Fruit fly (Drosophila melanogaster) whole organism, embryonic: ENCODE results near the gene CG34034.
A peak's percentile ranks its signal among the peaks of the same experiment; 100 is the strongest.

ENCODE experiments used
- Blimp-1 ChIP-seq: fragments of 200-800 bp; sonication (Bioruptor generic); optimal IDR thresholded peaks from 3 replicates; lab custom pipeline; 2018; ENCODE audit warnings: missing biosample characterization, missing genetic modification characterization, mild to moderate bottlenecking, moderate library complexity, missing genetic modification reagents
- CG1024 ChIP-seq: fragments of 200-800 bp; sonication (Bioruptor generic); IDR thresholded peaks from 2 replicates; pipeline ENCODE4 v1.3.6; 2022; ENCODE audit warnings: missing biosample characterization, missing genetic modification characterization
- CG10321 ChIP-seq: fragments of 200-800 bp; sonication (Bioruptor generic); IDR thresholded peaks from 2 replicates; pipeline ENCODE4 v1.3.6; 2022; ENCODE audit warnings: missing biosample characterization, missing genetic modification characterization
- CG14667 ChIP-seq: fragments of 200-800 bp; sonication (Bioruptor generic); IDR thresholded peaks from 2 replicates; pipeline ENCODE4 v1.3.6; 2022; ENCODE audit warnings: missing biosample characterization, missing genetic modification characterization
- CG1602 ChIP-seq: fragments of 200-800 bp; sonication (Bioruptor generic); optimal IDR thresholded peaks from 3 replicates; lab custom pipeline; 2016; ENCODE audit warnings: missing biosample characterization, missing genetic modification characterization
- CG2889 ChIP-seq: fragments of 200-800 bp; sonication (Bioruptor generic); IDR thresholded peaks from 3 replicates; pipeline ENCODE4 v1.3.6; 2022; ENCODE audit warnings: missing biosample characterization, missing genetic modification characterization
- CG31388 ChIP-seq: fragments of 200-800 bp; sonication (Bioruptor generic); optimal IDR thresholded peaks from 2 replicates; lab custom pipeline; 2016; ENCODE audit warnings: missing biosample characterization, missing genetic modification characterization
- CG34224 ChIP-seq: fragments of 200-800 bp; sonication (Bioruptor generic); IDR thresholded peaks from 3 replicates; pipeline ENCODE4 v1.3.6; 2022; ENCODE audit warnings: missing biosample characterization, missing genetic modification characterization; ENCODE audit not compliant: partially characterized antibody
- CG34376 ChIP-seq: fragments of 200-800 bp; sonication (Bioruptor generic); optimal IDR thresholded peaks from 2 replicates; lab custom pipeline; 2018; ENCODE audit warnings: missing biosample characterization, mild to moderate bottlenecking, missing genetic modification characterization
- CG4282 ChIP-seq: fragments of 200-800 bp; sonication (Bioruptor generic); optimal IDR thresholded peaks from 2 replicates; lab custom pipeline; 2016; ENCODE audit warnings: missing biosample characterization, missing genetic modification characterization
- CG5180 ChIP-seq: fragments of 200-800 bp; sonication (Bioruptor generic); optimal IDR thresholded peaks from 3 replicates; lab custom pipeline; 2017; ENCODE audit warnings: missing biosample characterization, missing genetic modification characterization, mild to moderate bottlenecking, moderate library complexity, missing genetic modification reagents
- CG6272 ChIP-seq: fragments of 200-800 bp; sonication (Bioruptor generic); IDR thresholded peaks from 2 replicates; pipeline ENCODE4 v1.3.6; 2022; ENCODE audit warnings: missing biosample characterization, missing genetic modification characterization
- CG8290 ChIP-seq, 3 experiments: fragments of 200-800 bp; sonication (Bioruptor generic); optimal IDR thresholded peaks; 2 replicates each; lab custom pipeline; 2016 to 2019; ENCODE audit warnings: missing biosample characterization in 3 of 3, missing genetic modification characterization in 3 of 3, mild to moderate bottlenecking in 2 of 3, moderate library complexity in 1 of 3
- CG9215 ChIP-seq: fragments of 200-800 bp; sonication (Bioruptor generic); IDR thresholded peaks from 2 replicates; pipeline ENCODE4 v1.3.6; 2022; ENCODE audit warnings: missing biosample characterization, missing genetic modification characterization
- CHES-1-like ChIP-seq: fragments of 200-800 bp; sonication (Bioruptor generic); optimal IDR thresholded peaks from 2 replicates; lab custom pipeline; 2016; ENCODE audit warnings: missing biosample characterization, missing genetic modification characterization
- Chrac-16 ChIP-seq: fragments of 200-800 bp; sonication (Bioruptor generic); optimal IDR thresholded peaks from 3 replicates; lab custom pipeline; 2016; ENCODE audit warnings: missing biosample characterization, missing genetic modification characterization
- D ChIP-seq, 2 experiments: fragments of 200-800 bp in 1 of 2; fragments of >200 bp in 1 of 2; sonication (Bioruptor generic) in 1 of 2; optimal IDR thresholded peaks; 2 replicates in 1 of 2; 3 replicates in 1 of 2; lab custom pipeline; 2017; ENCODE audit warnings: mild to moderate bottlenecking in 1 of 2, missing biosample characterization in 1 of 2, missing genetic modification characterization in 1 of 2, missing genetic modification reagents in 1 of 2
- Drgx ChIP-seq: fragments of 200-800 bp; sonication (Bioruptor generic); IDR thresholded peaks from 2 replicates; pipeline ENCODE4 v1.3.6; 2022; ENCODE audit warnings: missing biosample characterization, missing genetic modification characterization
- Ets97D ChIP-seq: fragments of 200-800 bp; sonication (Bioruptor generic); optimal IDR thresholded peaks from 3 replicates; lab custom pipeline; 2016; ENCODE audit warnings: missing biosample characterization, missing genetic modification characterization
- H2.0 ChIP-seq: fragments of 200-800 bp; sonication (Bioruptor generic); IDR thresholded peaks from 2 replicates; pipeline ENCODE4 v1.3.6; 2022; ENCODE audit warnings: missing biosample characterization, missing genetic modification characterization
- Jarid2 ChIP-seq: fragments of 200-800 bp; sonication (Bioruptor generic); optimal IDR thresholded peaks from 3 replicates; lab custom pipeline; 2017; ENCODE audit warnings: mild to moderate bottlenecking, missing biosample characterization, missing genetic modification reagents, missing genetic modification characterization
- Mad ChIP-seq: fragments of 200-800 bp; sonication (Bioruptor generic); optimal IDR thresholded peaks from 2 replicates; lab custom pipeline; 2016; ENCODE audit warnings: missing biosample characterization, missing genetic modification characterization
- Myb ChIP-seq: fragments of 200-800 bp; sonication (Bioruptor generic); optimal IDR thresholded peaks from 2 replicates; lab custom pipeline; 2016; ENCODE audit warnings: missing biosample characterization, missing genetic modification characterization
- Nf-YA ChIP-seq: fragments of 200-800 bp; sonication (Bioruptor generic); IDR thresholded peaks from 2 replicates; pipeline ENCODE4 v1.3.6; 2022; ENCODE audit warnings: missing biosample characterization, missing genetic modification characterization
- Opbp ChIP-seq: fragments of 200-800 bp; sonication (Bioruptor generic); IDR thresholded peaks from 3 replicates; pipeline ENCODE4 v1.3.6; 2022; ENCODE audit warnings: missing biosample characterization, missing genetic modification characterization; ENCODE audit not compliant: partially characterized antibody
- Trl ChIP-seq, 3 experiments: fragments of >200 bp in 2 of 3; fragments of 200-800 bp in 1 of 3; sonication (Bioruptor generic) in 1 of 3; optimal IDR thresholded peaks; 2 replicates in 1 of 3; 3 replicates in 2 of 3; lab custom pipeline; 2016 to 2017; ENCODE audit warnings: missing biosample characterization in 1 of 3, missing genetic modification characterization in 1 of 3
- ato ChIP-seq: fragments of 200-800 bp; sonication (Bioruptor generic); IDR thresholded peaks from 2 replicates; pipeline ENCODE4 v1.3.6; 2022; ENCODE audit warnings: missing biosample characterization, missing genetic modification characterization; ENCODE audit not compliant: partially characterized antibody
- bbx ChIP-seq: fragments of 200-800 bp; sonication (Bioruptor generic); IDR thresholded peaks from 2 replicates; pipeline ENCODE4 v1.3.6; 2022; ENCODE audit warnings: missing biosample characterization, missing genetic modification characterization; ENCODE audit not compliant: partially characterized antibody
- cg ChIP-seq: fragments of 200-800 bp; sonication (Bioruptor generic); optimal IDR thresholded peaks from 3 replicates; lab custom pipeline; 2019; ENCODE audit warnings: missing biosample characterization, mild to moderate bottlenecking, missing genetic modification characterization, moderate library complexity
- chinmo ChIP-seq: fragments of 200-800 bp; sonication (Bioruptor generic); IDR thresholded peaks from 4 replicates; pipeline ENCODE4 v1.3.6; 2022; ENCODE audit warnings: missing biosample characterization, missing genetic modification characterization; ENCODE audit not compliant: partially characterized antibody
- ci ChIP-seq: fragments of 200-800 bp; sonication (Bioruptor generic); IDR thresholded peaks from 3 replicates; pipeline ENCODE4 v1.3.6; 2022; ENCODE audit warnings: missing biosample characterization, missing genetic modification characterization
- crp ChIP-seq, 2 experiments: fragments of 200-800 bp; sonication (Bioruptor generic); optimal IDR thresholded peaks; 2 replicates in 1 of 2; 3 replicates in 1 of 2; lab custom pipeline; 2017; ENCODE audit warnings: missing biosample characterization in 2 of 2, missing genetic modification characterization in 2 of 2, mild to moderate bottlenecking in 1 of 2, moderate library complexity in 1 of 2
- eve ChIP-seq, 2 experiments: fragments of >200 bp; optimal IDR thresholded peaks; 2 replicates each; lab custom pipeline; 2017; ENCODE audit warnings: missing biosample characterization in 2 of 2, missing genetic modification characterization in 2 of 2
- hbn ChIP-seq: fragments of 200-800 bp; sonication (Bioruptor generic); IDR thresholded peaks from 2 replicates; pipeline ENCODE4 v1.3.6; 2022; ENCODE audit warnings: missing biosample characterization, missing genetic modification characterization; ENCODE audit not compliant: partially characterized antibody
- kay ChIP-seq: fragments of 200-800 bp; sonication (Bioruptor generic); optimal IDR thresholded peaks from 2 replicates; lab custom pipeline; 2016; ENCODE audit warnings: missing biosample characterization, missing genetic modification characterization
- knrl ChIP-seq: fragments of 200-800 bp; sonication (Bioruptor generic); IDR thresholded peaks from 3 replicates; pipeline ENCODE4 v1.3.6; 2022; ENCODE audit warnings: missing biosample characterization, missing genetic modification characterization; ENCODE audit not compliant: partially characterized antibody
- lov ChIP-seq, 2 experiments: fragments of 200-800 bp in 1 of 2; fragments of >200 bp in 1 of 2; sonication (Bioruptor generic) in 1 of 2; IDR thresholded peaks in 1 of 2; optimal IDR thresholded peaks in 1 of 2; 2 replicates in 1 of 2; 3 replicates in 1 of 2; pipeline versions ENCODE4 v1.3.6 to Lab custom; 2017 to 2022; ENCODE audit warnings: missing biosample characterization in 1 of 2, missing genetic modification characterization in 1 of 2
- mld ChIP-seq: fragments of 200-800 bp; sonication (Bioruptor generic); IDR thresholded peaks from 3 replicates; pipeline ENCODE4 v1.3.6; 2022; ENCODE audit warnings: missing biosample characterization, missing genetic modification characterization; ENCODE audit not compliant: partially characterized antibody
- nerfin-1 ChIP-seq: fragments of 200-800 bp; sonication (Bioruptor generic); optimal IDR thresholded peaks from 3 replicates; lab custom pipeline; 2019; ENCODE audit warnings: missing biosample characterization, mild to moderate bottlenecking, missing genetic modification characterization, moderate library complexity
- odd ChIP-seq: fragments of 200-800 bp; sonication (Bioruptor generic); optimal IDR thresholded peaks from 2 replicates; lab custom pipeline; 2017; ENCODE audit warnings: missing biosample characterization, mild to moderate bottlenecking, missing genetic modification characterization
- run ChIP-seq: fragments of 200-800 bp; sonication (Bioruptor generic); optimal IDR thresholded peaks from 3 replicates; lab custom pipeline; 2018; ENCODE audit warnings: missing biosample characterization, mild to moderate bottlenecking, missing genetic modification characterization
- scrt ChIP-seq: fragments of 200-800 bp; sonication (Bioruptor generic); optimal IDR thresholded peaks from 2 replicates; lab custom pipeline; 2018; ENCODE audit warnings: missing biosample characterization, mild to moderate bottlenecking, missing genetic modification characterization, moderate library complexity
- sens-2 ChIP-seq: fragments of 200-800 bp; sonication (Bioruptor generic); IDR thresholded peaks from 2 replicates; pipeline ENCODE4 v1.3.6; 2022; ENCODE audit warnings: missing biosample characterization, missing genetic modification characterization
- slbo ChIP-seq: fragments of 200-800 bp; sonication (Bioruptor generic); IDR thresholded peaks from 2 replicates; pipeline ENCODE4 v1.3.6; 2022; ENCODE audit warnings: missing biosample characterization, missing genetic modification characterization
- vvl ChIP-seq: fragments of 200-800 bp; sonication (Bioruptor generic); IDR thresholded peaks from 2 replicates; pipeline ENCODE4 v1.3.6; 2022; ENCODE audit warnings: missing biosample characterization, missing genetic modification characterization

The CG34034 gene

dm6 chr3R:21719420-21719933 is 19.4 kb downstream of the CG34034 start, which contains the start of gene CG31176:
CG31176 (minus strand) TSS chr3R:21719660.
- TF ChIP-seq scrt (GFP tag; lab: Kevin White, UChicago) (peak; percentile 57), knrl (GFP tag; lab: Robert Waterston, UW) (no peak), D (optimal IDR thresholded peaks at IDR 0.05; lab: Kevin White, UChicago) (no peak), D (GFP tag; optimal IDR thresholded peaks at IDR 0.05; lab: Kevin White, UChicago) (peak; percentile 2), vvl (GFP tag; lab: Robert Waterston, UW) (peak; percentile 31; the same call in 1 of the 2 replicates), Mad (GFP tag; lab: Kevin White, UChicago) (no peak), Opbp (GFP tag; lab: Robert Waterston, UW) (0 out of 3 replicates have a peak, but pooled peaks have one; percentile 12), CG5180 (GFP tag; lab: Kevin White, UChicago) (peak; percentile 87), Trl (optimal IDR thresholded peaks at IDR 0.05; lab: Kevin White, UChicago) (peak in 1 of 2 experiments; percentile 52), Trl (GFP tag; optimal IDR thresholded peaks at IDR 0.05; lab: Kevin White, UChicago) (no peak), ato (GFP tag; lab: Robert Waterston, UW) (0 out of 2 replicates have a peak, but pooled peaks have one; percentile 23), eve (GFP tag; optimal IDR thresholded peaks at IDR 0.05; lab: Kevin White, UChicago) (peak in 1 of 2 experiments; percentile 82), Myb (no peak), CG10321 (GFP tag; lab: Robert Waterston, UW) (no peak), CG8290 (GFP tag; optimal IDR thresholded peaks at IDR 0.05; lab: Kevin White, UChicago) (no peak), CG8290 (tag; optimal IDR thresholded peaks at IDR 0.05; lab: Kevin White, UChicago) (peak in 1 of 2 experiments; percentile 18), Jarid2 (peak; percentile 89), chinmo (peak; percentile 84; the same call in 3 of the 4 replicates), crp (GFP tag; optimal IDR thresholded peaks at IDR 0.05; lab: Kevin White, UChicago) (peak in 1 of 2 experiments; percentile 46), CG34376 (GFP tag; lab: Kevin White, UChicago) (peak; percentile 11), H2.0 (no peak), ci (peak; percentile 24; the same call in 1 of the 3 replicates), bbx (GFP tag; lab: Robert Waterston, UW) (peak; percentile 44; the same call in 1 of the 2 replicates), CHES-1-like (GFP tag; lab: Kevin White, UChicago) (no peak)

- no peak for TF ChIP-seq run
- TF ChIP-seq CG2889 = 0 out of 3 replicates have a peak, but pooled peaks have one; percentile 13
- peak; percentile 30; the same call in 1 of the 2 replicates for TF ChIP-seq Drgx (GFP tag; lab: Robert Waterston, UW)
These were observed 34.5 kb downstream of the CG34034 start for dm6 chr3R:21704439-21704838.

dm6 chr3R:21703346-21703745 is 35.6 kb downstream of the CG34034 start:
- TF ChIP-seq CG1024 (GFP tag; lab: Robert Waterston, UW) (no peak), lov (optimal IDR thresholded peaks at IDR 0.05; lab: Kevin White, UChicago) (no peak), lov (GFP tag; IDR thresholded peaks at IDR 0.05; lab: Robert Waterston, UW) (no peak), nerfin-1 (tag; lab: Kevin White, UChicago) (no peak), sens-2 (GFP tag; lab: Robert Waterston, UW) (no peak), cg (no peak), Ets97D (GFP tag; lab: Kevin White, UChicago) (no peak), Chrac-16 (GFP tag; lab: Kevin White, UChicago) (no peak), CG14667 (GFP tag; lab: Robert Waterston, UW) (no peak), CG31388 (GFP tag; lab: Kevin White, UChicago) (no peak), Blimp-1 (GFP tag; lab: Kevin White, UChicago) (peak; percentile 30), CG1602 (GFP tag; lab: Kevin White, UChicago) (no peak), CG34224 (GFP tag; lab: Robert Waterston, UW) (no peak), kay (GFP tag; lab: Kevin White, UChicago) (no peak), Nf-YA (GFP tag; lab: Robert Waterston, UW) (no peak), CG6272 (GFP tag; lab: Robert Waterston, UW) (no peak), CG9215 (no peak), CG4282 (no peak), mld (GFP tag; lab: Robert Waterston, UW) (no peak), Opbp (GFP tag; lab: Robert Waterston, UW) (no peak), slbo (no peak), hbn (GFP tag; lab: Robert Waterston, UW) (no peak), odd (GFP tag; lab: Kevin White, UChicago) (no peak)
